Fruit fly (Drosophila melanogaster) whole organism, prepupa: Measurements from ENCODE around the gene Sarm.

Experiments used
- CG10669 ChIP-seq: fragments of 200-800 bp; sonication (Bioruptor generic); optimal IDR thresholded peaks from 3 replicates; lab custom pipeline; 2018; ENCODE audit warnings: missing biosample characterization, mild to moderate bottlenecking, missing genetic modification characterization, moderate library complexity
- CG11294 ChIP-seq: fragments of 200-800 bp; sonication (Bioruptor generic); IDR thresholded peaks from 2 replicates; pipeline ENCODE4 v1.3.6; 2022; ENCODE audit warnings: missing biosample characterization, missing genetic modification characterization
- CG11762 ChIP-seq: fragments of 200-800 bp; sonication (Bioruptor generic); optimal IDR thresholded peaks from 3 replicates; lab custom pipeline; 2016; ENCODE audit warnings: missing biosample characterization, missing genetic modification characterization; ENCODE audit not compliant: insufficient read depth
- CG1621 ChIP-seq: fragments of 200-800 bp; sonication (Bioruptor generic); optimal IDR thresholded peaks from 3 replicates; lab custom pipeline; 2018; ENCODE audit warnings: missing biosample characterization, mild to moderate bottlenecking, missing genetic modification characterization
- CG3032 ChIP-seq: fragments of 200-800 bp; optimal IDR thresholded peaks from 2 replicates; lab custom pipeline; 2019; ENCODE audit warnings: missing biosample characterization, mild to moderate bottlenecking, missing genetic modification characterization, moderate library complexity
- CG31627 ChIP-seq: fragments of 200-800 bp; sonication (Bioruptor generic); optimal IDR thresholded peaks from 3 replicates; lab custom pipeline; 2016; ENCODE audit warnings: missing biosample characterization, missing genetic modification characterization
- CG32006 ChIP-seq: fragments of 200-800 bp; sonication (Bioruptor generic); optimal IDR thresholded peaks from 3 replicates; lab custom pipeline; 2017; ENCODE audit warnings: missing biosample characterization, mild to moderate bottlenecking, missing genetic modification characterization
- CG4318 ChIP-seq: fragments of 200-800 bp; sonication (Bioruptor generic); optimal IDR thresholded peaks from 3 replicates; lab custom pipeline; 2017; ENCODE audit warnings: missing biosample characterization, mild to moderate bottlenecking, missing genetic modification characterization
- CG6163 ChIP-seq: fragments of 200-800 bp; sonication (Bioruptor generic); IDR thresholded peaks from 3 replicates; pipeline ENCODE4 v1.3.6; 2022; ENCODE audit warnings: missing biosample characterization, missing genetic modification characterization
- CG6276 ChIP-seq: fragments of 200-800 bp; sonication (Bioruptor generic); optimal IDR thresholded peaks from 2 replicates; lab custom pipeline; 2017; ENCODE audit warnings: missing biosample characterization, mild to moderate bottlenecking, missing genetic modification characterization
- CG6854 ChIP-seq: fragments of 200-800 bp; sonication (Bioruptor generic); optimal IDR thresholded peaks from 2 replicates; lab custom pipeline; 2017; ENCODE audit warnings: missing biosample characterization, mild to moderate bottlenecking, missing genetic modification characterization
- CG7368 ChIP-seq: fragments of 200-800 bp; sonication (Bioruptor generic); optimal IDR thresholded peaks from 3 replicates; lab custom pipeline; 2016; ENCODE audit warnings: missing biosample characterization, missing genetic modification characterization
- CG8119 ChIP-seq: fragments of 200-800 bp; sonication (Bioruptor generic); IDR thresholded peaks from 3 replicates; pipeline ENCODE4 v1.3.6; 2022; ENCODE audit warnings: missing biosample characterization, missing genetic modification characterization
- CG8632 ChIP-seq: fragments of 200-800 bp; sonication (Bioruptor generic); optimal IDR thresholded peaks from 3 replicates; lab custom pipeline; 2016; ENCODE audit warnings: missing biosample characterization, missing genetic modification characterization
- CG9139 ChIP-seq: fragments of 200-800 bp; sonication (Bioruptor generic); optimal IDR thresholded peaks from 3 replicates; lab custom pipeline; 2017; ENCODE audit warnings: missing biosample characterization, mild to moderate bottlenecking, missing genetic modification characterization
- Eip78C ChIP-seq: fragments of 200-800 bp; sonication (Bioruptor generic); peaks from one replicate; lab custom pipeline; 2016; ENCODE audit warnings: missing biosample characterization, missing genetic modification characterization
- Eip93F ChIP-seq: fragments of 200-800 bp; sonication (Bioruptor generic); optimal IDR thresholded peaks from 2 replicates; lab custom pipeline; 2016; ENCODE audit warnings: missing biosample characterization, mild to moderate bottlenecking, missing genetic modification characterization
- Ets21C ChIP-seq: fragments of 200-800 bp; sonication (Bioruptor generic); optimal IDR thresholded peaks from 3 replicates; lab custom pipeline; 2016; ENCODE audit warnings: missing biosample characterization, missing genetic modification characterization
- Gug ChIP-seq: fragments of 200-800 bp; sonication (Bioruptor generic); IDR thresholded peaks from 2 replicates; pipeline ENCODE4 v1.3.6; 2022; ENCODE audit warnings: missing biosample characterization, missing genetic modification characterization
- Hr39 ChIP-seq: fragments of 200-800 bp; sonication (Bioruptor generic); optimal IDR thresholded peaks from 2 replicates; lab custom pipeline; 2016; ENCODE audit warnings: missing biosample characterization, missing genetic modification characterization
- Hr4 ChIP-seq: fragments of 200-800 bp; sonication (Bioruptor generic); optimal IDR thresholded peaks from 3 replicates; lab custom pipeline; 2016; ENCODE audit warnings: missing biosample characterization, missing genetic modification characterization
- Lpt ChIP-seq: fragments of 200-800 bp; sonication (Bioruptor generic); optimal IDR thresholded peaks from 3 replicates; lab custom pipeline; 2016; ENCODE audit warnings: missing biosample characterization, missing genetic modification characterization
- Met ChIP-seq: fragments of 200-800 bp; sonication (Bioruptor generic); optimal IDR thresholded peaks from 3 replicates; lab custom pipeline; 2016; ENCODE audit warnings: missing biosample characterization, missing genetic modification characterization
- Sox102F ChIP-seq: fragments of 200-800 bp; sonication (Bioruptor generic); optimal IDR thresholded peaks from 2 replicates; lab custom pipeline; 2016; ENCODE audit warnings: missing biosample characterization, mild to moderate bottlenecking, missing genetic modification characterization
- Sox14 ChIP-seq: fragments of 200-800 bp; sonication (Bioruptor generic); optimal IDR thresholded peaks from 3 replicates; lab custom pipeline; 2016; ENCODE audit warnings: missing biosample characterization, missing genetic modification characterization
- achi ChIP-seq: fragments of 200-800 bp; sonication (Bioruptor generic); optimal IDR thresholded peaks from 3 replicates; lab custom pipeline; 2016; ENCODE audit warnings: missing biosample characterization, missing genetic modification characterization
- cyc ChIP-seq: fragments of 200-800 bp; sonication (Bioruptor generic); optimal IDR thresholded peaks from 3 replicates; lab custom pipeline; 2016; ENCODE audit warnings: missing biosample characterization, missing genetic modification characterization
- dsx ChIP-seq: fragments of 200-800 bp; optimal IDR thresholded peaks from 3 replicates; lab custom pipeline; 2019; ENCODE audit warnings: missing biosample characterization, mild to moderate bottlenecking, missing genetic modification characterization, moderate library complexity; ENCODE audit not compliant: poor library complexity, severe bottlenecking
- eg ChIP-seq: fragments of 200-800 bp; sonication (Bioruptor generic); IDR thresholded peaks from 3 replicates; pipeline ENCODE4 v1.3.6; 2022; ENCODE audit warnings: missing biosample characterization, missing genetic modification characterization
- esn ChIP-seq: fragments of 200-800 bp; sonication (Bioruptor generic); optimal IDR thresholded peaks from 2 replicates; lab custom pipeline; 2016; ENCODE audit warnings: missing biosample characterization, mild to moderate bottlenecking, missing genetic modification characterization, moderate library complexity
- fd59A ChIP-seq: fragments of 200-800 bp; sonication (Bioruptor generic); optimal IDR thresholded peaks from 2 replicates; lab custom pipeline; 2017; ENCODE audit warnings: missing biosample characterization, mild to moderate bottlenecking, missing genetic modification characterization, missing genetic modification reagents
- fkh ChIP-seq: fragments of 200-800 bp; sonication (Bioruptor generic); optimal IDR thresholded peaks from 3 replicates; lab custom pipeline; 2017; ENCODE audit warnings: missing biosample characterization, mild to moderate bottlenecking, missing genetic modification characterization, moderate library complexity
- lz ChIP-seq: fragments of 200-800 bp; sonication (Bioruptor generic); optimal IDR thresholded peaks from 3 replicates; lab custom pipeline; 2016; ENCODE audit warnings: missing biosample characterization, missing genetic modification characterization
- net ChIP-seq: fragments of 200-800 bp; sonication (Bioruptor generic); optimal IDR thresholded peaks from 3 replicates; lab custom pipeline; 2016; ENCODE audit warnings: missing biosample characterization, missing genetic modification characterization
- pdm3 ChIP-seq: fragments of 200-800 bp; sonication (Bioruptor generic); optimal IDR thresholded peaks from 3 replicates; lab custom pipeline; 2016; ENCODE audit warnings: missing biosample characterization, missing genetic modification characterization
- salr ChIP-seq, 2 experiments: fragments of 200-800 bp; sonication (Bioruptor generic); optimal IDR thresholded peaks; 3 replicates each; lab custom pipeline; 2016 to 2018; ENCODE audit warnings: missing biosample characterization in 2 of 2, missing genetic modification characterization in 2 of 2, mild to moderate bottlenecking in 1 of 2
- spab ChIP-seq: fragments of 200-800 bp; sonication (Bioruptor generic); optimal IDR thresholded peaks from 2 replicates; lab custom pipeline; 2017; ENCODE audit warnings: missing biosample characterization, mild to moderate bottlenecking, missing genetic modification characterization, missing genetic modification reagents
- ss ChIP-seq, 2 experiments: fragments of 200-800 bp; sonication (Bioruptor generic); optimal IDR thresholded peaks; 2 replicates in 1 of 2; 3 replicates in 1 of 2; lab custom pipeline; 2017 to 2018; ENCODE audit warnings: mild to moderate bottlenecking in 2 of 2, missing biosample characterization in 2 of 2, missing genetic modification characterization in 2 of 2, moderate library complexity in 1 of 2
- topi ChIP-seq: fragments of 200-800 bp; sonication (Bioruptor generic); optimal IDR thresholded peaks from 3 replicates; lab custom pipeline; 2016; ENCODE audit warnings: missing biosample characterization, missing genetic modification characterization

Sarm gene

dm6 chr3L:8027666-8028314 lies 35.9 kb upstream of the Sarm start (continued):
- TF ChIP-seq dsx = peak; percentile 83
- peak; percentile 17 for TF ChIP-seq cyc (GFP tag; lab: Kevin White, UChicago)
- peak; percentile 5 for TF ChIP-seq CG4318 (GFP tag; lab: Kevin White, UChicago)
- TF ChIP-seq Hr4 = peak; percentile 46
- TF ChIP-seq CG11762 (GFP tag; lab: Kevin White, UChicago) = peak; percentile 40
- peak; percentile 48 for TF ChIP-seq CG31627 (GFP tag; lab: Kevin White, UChicago)
- no peak for TF ChIP-seq CG6854 (GFP tag; lab: Kevin White, UChicago)
- TF ChIP-seq Sox14 = peak; percentile 58
- peak; percentile 79 for TF ChIP-seq achi (GFP tag; lab: Kevin White, UChicago)
- peak; percentile 53 for TF ChIP-seq pdm3 (GFP tag; lab: Kevin White, UChicago)
- peak; percentile 37; the same call in 1 of the 2 replicates for TF ChIP-seq Gug
- peak; percentile 59 for TF ChIP-seq Lpt (GFP tag; lab: Kevin White, UChicago)
- TF ChIP-seq Met (GFP tag; lab: Kevin White, UChicago) = peak; percentile 68
- TF ChIP-seq CG3032 (tag; lab: Kevin White, UChicago) = peak; percentile 79
- TF ChIP-seq CG6163 (GFP tag; lab: Robert Waterston, UW) = peak; percentile 52
- TF ChIP-seq ss (GFP tag; optimal IDR thresholded peaks at IDR 0.05; lab: Kevin White, UChicago) = peak; percentile 50 to 78
- TF ChIP-seq esn (GFP tag; lab: Kevin White, UChicago) = peak; percentile 76
- peak; percentile 74 for TF ChIP-seq spab
- peak; percentile 65 for TF ChIP-seq CG32006 (GFP tag; lab: Kevin White, UChicago)
- TF ChIP-seq Sox102F (GFP tag; lab: Kevin White, UChicago) = peak; percentile 75
- peak; percentile 31 for TF ChIP-seq CG6276 (GFP tag; lab: Kevin White, UChicago)
- TF ChIP-seq topi (GFP tag; lab: Kevin White, UChicago) = peak; percentile 49
- no peak for TF ChIP-seq fkh (GFP tag; lab: Kevin White, UChicago)
- TF ChIP-seq Eip93F (GFP tag; lab: Kevin White, UChicago) = no peak
- TF ChIP-seq salr (GFP tag; optimal IDR thresholded peaks at IDR 0.05; lab: Kevin White, UChicago) = peak; percentile 41 to 67
- TF ChIP-seq CG11294 (GFP tag; lab: Robert Waterston, UW) = 0 out of 2 replicates have a peak, but pooled peaks have one; percentile 38
- TF ChIP-seq fd59A (GFP tag; lab: Kevin White, UChicago) = peak; percentile 70
- peak; percentile 74 for TF ChIP-seq CG8119 (GFP tag; lab: Robert Waterston, UW)
- TF ChIP-seq eg (GFP tag; lab: Robert Waterston, UW) = peak; percentile 42
- TF ChIP-seq CG9139 = peak; percentile 67
- TF ChIP-seq lz (GFP tag; lab: Kevin White, UChicago) = peak; percentile 49
- peak; percentile 84 for TF ChIP-seq CG8632 (GFP tag; lab: Kevin White, UChicago)
- TF ChIP-seq net (GFP tag; lab: Kevin White, UChicago) = peak; percentile 74
- TF ChIP-seq Ets21C (GFP tag; lab: Kevin White, UChicago) = peak; percentile 33
- peak; percentile 76 for TF ChIP-seq CG10669 (GFP tag; lab: Kevin White, UChicago)
- peak; percentile 37 for TF ChIP-seq Hr39 (GFP tag; lab: Kevin White, UChicago)
- TF ChIP-seq CG7368 = peak; percentile 19
- peak; percentile 44 for TF ChIP-seq CG1621 (tag; lab: Kevin White, UChicago)
- TF ChIP-seq Eip78C (GFP tag; lab: Kevin White, UChicago) = peak; percentile 94
